Fruit fly (Drosophila melanogaster): Measurements from ENCODE around the gene CG14325.
A peak's percentile ranks its signal among the peaks of the same experiment; 100 is the strongest.

Gene CG14325

dm6 chr3R:17604198-17604879 is 22.6 kb upstream of the CG14325 start:
- peak in 1 of 2 experiments; percentile 37 for TF ChIP-seq foxo (GFP tag; optimal IDR thresholded peaks at IDR 0.05)
- TF ChIP-seq Dif (GFP tag; optimal IDR thresholded peaks at IDR 0.05; ENCODE audit: partially characterized antibody): peak; percentile 4
- TF ChIP-seq woc (GFP tag; optimal IDR thresholded peaks at IDR 0.05): peak; percentile 25
- no peak for TF ChIP-seq Jra (GFP tag; optimal IDR thresholded peaks at IDR 0.05)
- TF ChIP-seq Dfd (GFP tag; optimal IDR thresholded peaks at IDR 0.05): no peak
- peak; percentile 78 for TF ChIP-seq Sp1 (GFP tag; optimal IDR thresholded peaks at IDR 0.05)
- TF ChIP-seq Rel (GFP tag; optimal IDR thresholded peaks at IDR 0.05): no peak
- peak; percentile 14 for TF ChIP-seq Rel (tag; optimal IDR thresholded peaks at IDR 0.05)
- peak; percentile 57 for TF ChIP-seq psq (GFP tag; optimal IDR thresholded peaks at IDR 0.05)
- TF ChIP-seq dsf (GFP tag; optimal IDR thresholded peaks at IDR 0.05; ENCODE audit: borderline replicate concordance): no peak
- peak; percentile 26 for TF ChIP-seq CG9705 (GFP tag; optimal IDR thresholded peaks at IDR 0.05)
- TF ChIP-seq HLH106 (tag; optimal IDR thresholded peaks at IDR 0.05): peak; percentile 71
- peak; percentile 33 for TF ChIP-seq rgr (GFP tag; optimal IDR thresholded peaks at IDR 0.05)
- no peak for TF ChIP-seq Hnf4 (GFP tag; optimal IDR thresholded peaks at IDR 0.05)
- peak; percentile 22 for TF ChIP-seq OdsH (GFP tag; optimal IDR thresholded peaks at IDR 0.05)
- no peak for TF ChIP-seq GATAd (GFP tag; optimal IDR thresholded peaks at IDR 0.05)
- no peak for TF ChIP-seq jim (GFP tag; optimal IDR thresholded peaks at IDR 0.05)
- TF ChIP-seq dmrt93B (GFP tag; optimal IDR thresholded peaks at IDR 0.05): peak; percentile 51
- peak; percentile 33 for TF ChIP-seq h (GFP tag; optimal IDR thresholded peaks at IDR 0.05)

- TF ChIP-seq woc (GFP tag; optimal IDR thresholded peaks at IDR 0.05) (peak; percentile 46), Vsx2 (GFP tag; optimal IDR thresholded peaks at IDR 0.05; ENCODE audit: partially characterized antibody) (peak; percentile 51), br (GFP tag; optimal IDR thresholded peaks at IDR 0.05) (no peak), dsf (GFP tag; optimal IDR thresholded peaks at IDR 0.05; ENCODE audit: borderline replicate concordance) (no peak), Myc (optimal IDR thresholded peaks at IDR 0.05) (peak; percentile 67), Hr78 (GFP tag; optimal IDR thresholded peaks at IDR 0.05) (no peak), HLH106 (tag; optimal IDR thresholded peaks at IDR 0.05) (peak; percentile 1)
These were observed 21.9 kb upstream of the CG14325 start for dm6 chr3R:17604880-17605667.

- TF ChIP-seq Mio (GFP tag; optimal IDR thresholded peaks at IDR 0.05) (no peak), dmrt93B (GFP tag; optimal IDR thresholded peaks at IDR 0.05) (no peak), Hr78 (GFP tag; optimal IDR thresholded peaks at IDR 0.05) (no peak), Jra (GFP tag; optimal IDR thresholded peaks at IDR 0.05) (no peak), Vsx2 (GFP tag; optimal IDR thresholded peaks at IDR 0.05; ENCODE audit: partially characterized antibody) (no peak), br (GFP tag; optimal IDR thresholded peaks at IDR 0.05) (no peak), h (GFP tag; optimal IDR thresholded peaks at IDR 0.05) (no peak), Dif (GFP tag; optimal IDR thresholded peaks at IDR 0.05; ENCODE audit: partially characterized antibody) (no peak), CrebA (GFP tag; optimal IDR thresholded peaks at IDR 0.05; ENCODE audit: borderline replicate concordance) (no peak), ey (GFP tag; optimal IDR thresholded peaks at IDR 0.05) (no peak), OdsH (GFP tag; optimal IDR thresholded peaks at IDR 0.05) (no peak), Hr83 (GFP tag; optimal IDR thresholded peaks at IDR 0.05; ENCODE audit: poor library complexity, severe bottlenecking) (no peak), usp (GFP tag; optimal IDR thresholded peaks at IDR 0.05) (no peak), N (GFP tag; optimal IDR thresholded peaks at IDR 0.05) (no peak), pan (optimal IDR thresholded peaks at IDR 0.05) (no peak), sage (GFP tag; optimal IDR thresholded peaks at IDR 0.05) (no peak), jim (GFP tag; optimal IDR thresholded peaks at IDR 0.05) (no peak)
These were observed 21.1 kb upstream of the CG14325 start, which contains the start of gene sll for dm6 chr3R:17605872-17606271. Gene sll, plus strand, starts transcription at chr3R:17606106.

dm6 chr3R:17609059-17609458 is 17.9 kb upstream of the CG14325 start, which contains the start of gene CG14329:
Gene CG14329, plus strand, starts transcription at chr3R:17609359.
- TF ChIP-seq Abd-B (GFP tag; optimal IDR thresholded peaks at IDR 0.05): no peak
- no peak for TF ChIP-seq Hr78 (GFP tag; optimal IDR thresholded peaks at IDR 0.05)
- no peak for TF ChIP-seq Dif (GFP tag; optimal IDR thresholded peaks at IDR 0.05; ENCODE audit: partially characterized antibody)
- no peak for TF ChIP-seq Myc (optimal IDR thresholded peaks at IDR 0.05)
- no peak for TF ChIP-seq tai (GFP tag; optimal IDR thresholded peaks at IDR 0.05)
- TF ChIP-seq dsf (GFP tag; optimal IDR thresholded peaks at IDR 0.05; ENCODE audit: borderline replicate concordance): no peak
- no peak for TF ChIP-seq brk (GFP tag; optimal IDR thresholded peaks at IDR 0.05)
- TF ChIP-seq Hr83 (GFP tag; optimal IDR thresholded peaks at IDR 0.05; ENCODE audit: poor library complexity, severe bottlenecking): no peak
- no peak for TF ChIP-seq N (GFP tag; optimal IDR thresholded peaks at IDR 0.05)
- TF ChIP-seq fru (GFP tag; optimal IDR thresholded peaks at IDR 0.05): no peak
- TF ChIP-seq woc (GFP tag; optimal IDR thresholded peaks at IDR 0.05): no peak
